Fruit fly (Drosophila melanogaster): ENCODE data around the gene betaggt-I.

DNA sequence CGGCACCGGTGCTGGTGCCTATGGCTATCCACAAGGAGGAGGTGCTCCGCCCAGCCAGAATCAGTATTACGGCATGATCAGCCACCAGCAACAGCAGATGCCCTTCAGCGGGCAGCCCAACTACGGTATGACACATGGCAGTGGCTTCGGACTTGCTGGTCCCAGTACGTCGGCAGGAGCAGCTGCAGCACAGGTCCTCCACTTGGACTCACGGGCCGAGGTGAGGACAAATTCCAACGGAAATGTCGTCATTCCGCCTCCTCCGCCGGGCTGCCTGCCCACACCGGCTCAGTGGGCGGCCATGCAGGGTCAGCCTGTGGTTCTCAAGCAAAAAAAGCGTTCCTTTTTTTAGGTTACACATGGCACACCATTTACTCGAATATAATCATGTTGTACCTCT is 20.5 kb downstream of the betaggt-I start:
- no peak for TF ChIP-seq CG33017 (tag; optimal IDR thresholded peaks at IDR 0.05)
- no peak for TF ChIP-seq bab1 (GFP tag; optimal IDR thresholded peaks at IDR 0.05)
- TF ChIP-seq cic (GFP tag; optimal IDR thresholded peaks at IDR 0.05): no peak
- no peak for TF ChIP-seq Crg-1 (GFP tag; optimal IDR thresholded peaks at IDR 0.05)
- no peak for TF ChIP-seq Clk (GFP tag; optimal IDR thresholded peaks at IDR 0.05)
- TF ChIP-seq cnc (optimal IDR thresholded peaks at IDR 0.05): no peak
- no peak for TF ChIP-seq CG14711 (tag; optimal IDR thresholded peaks at IDR 0.05)
- no peak for TF ChIP-seq toe (GFP tag; optimal IDR thresholded peaks at IDR 0.05)
- no peak for TF ChIP-seq CG12768 (GFP tag; optimal IDR thresholded peaks at IDR 0.05)
- TF ChIP-seq ovo (GFP tag; optimal IDR thresholded peaks at IDR 0.05): no peak
- TF ChIP-seq CG5204 (GFP tag; optimal IDR thresholded peaks at IDR 0.05): no peak
- TF ChIP-seq CG1620 (GFP tag; optimal IDR thresholded peaks at IDR 0.05): no peak
- no peak for TF ChIP-seq Mnt (GFP tag; optimal IDR thresholded peaks at IDR 0.05)
- TF ChIP-seq pad (GFP tag; optimal IDR thresholded peaks at IDR 0.05): no peak

Data from whole organism, adult.